Fruit fly (Drosophila melanogaster): ENCODE results near the gene CG7099.

CG7099 gene

DNA sequence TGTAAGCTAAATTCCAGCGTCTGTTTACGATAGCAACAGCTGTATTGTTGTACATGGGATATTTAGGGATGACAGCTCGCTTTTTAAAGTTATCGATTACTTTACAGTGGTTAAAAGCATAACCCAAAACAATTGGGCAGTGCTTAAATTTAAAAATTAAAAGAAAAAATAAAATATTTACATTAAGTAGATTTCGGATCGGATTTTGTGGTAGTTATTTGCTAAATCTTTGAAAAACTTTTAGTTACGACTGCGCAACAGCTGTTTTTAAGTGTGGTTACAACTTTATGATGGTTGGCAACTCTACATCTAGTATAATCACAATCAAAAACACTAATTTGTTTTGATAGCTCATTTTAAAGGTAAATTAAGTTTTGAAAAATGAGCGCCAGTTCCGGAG is at the start of gene CG7099, which contains the start of gene Ing5 (continued):
- TF ChIP-seq croc (GFP tag; conservative IDR thresholded peaks at IDR 0.05), result peak; percentile 94
- peak; percentile 64 for TF ChIP-seq Myb (GFP tag; optimal IDR thresholded peaks at IDR 0.05)
- peak; percentile 57; the same call in 1 of the 3 replicates for TF ChIP-seq vnd (GFP tag; IDR thresholded peaks at IDR 0.05; ENCODE audit: partially characterized antibody)
- peak; percentile 76 for TF ChIP-seq dimm (GFP tag; IDR thresholded peaks at IDR 0.05)
- peak; percentile 93 for TF ChIP-seq wor (GFP tag; IDR thresholded peaks at IDR 0.05)
- peak; percentile 96 for TF ChIP-seq CG11085 (GFP tag; IDR thresholded peaks at IDR 0.05)
- peak; percentile 97 for TF ChIP-seq CG11456 (GFP tag; IDR thresholded peaks at IDR 0.05)
- TF ChIP-seq CG1529 (GFP tag; optimal IDR thresholded peaks at IDR 0.05), result peak; percentile 91
- peak; percentile 55 for TF ChIP-seq crol (GFP tag; IDR thresholded peaks at IDR 0.05)
- TF ChIP-seq oc (tag; optimal IDR thresholded peaks at IDR 0.05), result peak; percentile 94
- no peak for TF ChIP-seq cg (GFP tag; optimal IDR thresholded peaks at IDR 0.05)
- peak; percentile 78 for TF ChIP-seq knrl (GFP tag; IDR thresholded peaks at IDR 0.05; ENCODE audit: partially characterized antibody)
- TF ChIP-seq CG3995 (GFP tag; optimal IDR thresholded peaks at IDR 0.05), result peak; percentile 73
- TF ChIP-seq Opbp (GFP tag; IDR thresholded peaks at IDR 0.05; ENCODE audit: partially characterized antibody), result peak; percentile 65; the same call in 2 of the 3 replicates
- TF ChIP-seq org-1 (GFP tag; optimal IDR thresholded peaks at IDR 0.05), result peak; percentile 84
- peak; percentile 93 for TF ChIP-seq dmrt99B (tag; optimal IDR thresholded peaks at IDR 0.05)
- TF ChIP-seq CkIIα-i1 (GFP tag; IDR thresholded peaks at IDR 0.05), result peak; percentile 73; the same call in 1 of the 2 replicates
- TF ChIP-seq seq (GFP tag; IDR thresholded peaks at IDR 0.05), result peak; percentile 92
- TF ChIP-seq CG12071 (GFP tag; optimal IDR thresholded peaks at IDR 0.05), result no peak
- peak; percentile 67 for TF ChIP-seq Sry-β (GFP tag; optimal IDR thresholded peaks at IDR 0.05)
- TF ChIP-seq dysf (GFP tag; IDR thresholded peaks at IDR 0.05), result peak; percentile 96
- TF ChIP-seq nerfin-2 (GFP tag; IDR thresholded peaks at IDR 0.05; ENCODE audit: partially characterized antibody), result peak; percentile 71
- TF ChIP-seq Lim3 (GFP tag; IDR thresholded peaks at IDR 0.05), result peak; percentile 88
- peak; percentile 92 for TF ChIP-seq Spps (tag; optimal IDR thresholded peaks at IDR 0.05)
- TF ChIP-seq Blimp-1 (GFP tag; optimal IDR thresholded peaks at IDR 0.05), result peak; percentile 94
- TF ChIP-seq dm (GFP tag; optimal IDR thresholded peaks at IDR 0.05), result peak; percentile 62
- peak; percentile 94 for TF ChIP-seq mam (GFP tag; optimal IDR thresholded peaks at IDR 0.05)
- TF ChIP-seq onecut (GFP tag; IDR thresholded peaks at IDR 0.05), result peak; percentile 85
- TF ChIP-seq CG7745 (tag; optimal IDR thresholded peaks at IDR 0.05), result peak; percentile 54
- peak; percentile 85 for TF ChIP-seq CG8281 (tag; optimal IDR thresholded peaks at IDR 0.05)
- peak; percentile 97 for TF ChIP-seq zen (tag; optimal IDR thresholded peaks at IDR 0.05)
- no peak for TF ChIP-seq CG12769 (tag; optimal IDR thresholded peaks at IDR 0.05)
- peak; percentile 99 for TF ChIP-seq Xbp1 (GFP tag; optimal IDR thresholded peaks at IDR 0.05)
- peak; percentile 81 for TF ChIP-seq Hand (GFP tag; optimal IDR thresholded peaks at IDR 0.05)
- TF ChIP-seq so (GFP tag; IDR thresholded peaks at IDR 0.05), result peak; percentile 94
- TF ChIP-seq CG17612 (GFP tag; IDR thresholded peaks at IDR 0.05), result peak; percentile 86
- peak; percentile 68 for TF ChIP-seq crc (GFP tag; optimal IDR thresholded peaks at IDR 0.05)
- peak; percentile 94 for TF ChIP-seq Mrtf (GFP tag; IDR thresholded peaks at IDR 0.05)
- TF ChIP-seq tio (GFP tag; optimal IDR thresholded peaks at IDR 0.05), result peak; percentile 96
- TF ChIP-seq CG5245 (GFP tag; optimal IDR thresholded peaks at IDR 0.05), result peak; percentile 95
- peak; percentile 74 for TF ChIP-seq fd102C (GFP tag; optimal IDR thresholded peaks at IDR 0.05)
- TF ChIP-seq NC2α (GFP tag; optimal IDR thresholded peaks at IDR 0.05), result peak; percentile 70
- no peak for TF ChIP-seq Tbp (GFP tag; optimal IDR thresholded peaks at IDR 0.05)
- peak; percentile 95 for TF ChIP-seq Meics (GFP tag; optimal IDR thresholded peaks at IDR 0.05)
- peak; percentile 75 for TF ChIP-seq Mes4 (GFP tag; optimal IDR thresholded peaks at IDR 0.05)
- TF ChIP-seq CG8944 (GFP tag; optimal IDR thresholded peaks at IDR 0.05), result peak; percentile 88
- peak; percentile 58; the same call in 1 of the 2 replicates for TF ChIP-seq Dip2 (GFP tag; IDR thresholded peaks at IDR 0.05)
- peak; percentile 96 for TF ChIP-seq fd96Cb (tag; optimal IDR thresholded peaks at IDR 0.05)
- peak in 1 of 2 experiments; percentile 73 for TF ChIP-seq insv (GFP tag; optimal IDR thresholded peaks at IDR 0.05)
- no peak for TF ChIP-seq hth (optimal IDR thresholded peaks at IDR 0.05)
- TF ChIP-seq Optix (GFP tag; IDR thresholded peaks at IDR 0.05), result peak; percentile 86; the same call in 2 of the 3 replicates

All from whole organism, embryonic.